Worm (Caenorhabditis elegans): ENCODE data around the gene swan-1.

ce11 chrV:13808462-13808867 is 1.4 kb upstream of the swan-1 start:
- TF ChIP-seq ZK546.5 (tag; optimal IDR thresholded peaks at IDR 0.05) (no peak), ama-1 (optimal IDR thresholded peaks at IDR 0.05) (no peak)
